Fruit fly (Drosophila melanogaster) whole organism, prepupa: ENCODE measurements around the gene Noa36.
A peak's percentile ranks its signal among the peaks of the same experiment; 100 is the strongest.

ENCODE experiments used
- CG34406 ChIP-seq: fragments of 200-800 bp; sonication (Bioruptor generic); optimal IDR thresholded peaks from 3 replicates; lab custom pipeline; 2016; ENCODE audit warnings: missing biosample characterization, missing genetic modification characterization
- CG3919 ChIP-seq: fragments of 200-800 bp; sonication (Bioruptor generic); optimal IDR thresholded peaks from 3 replicates; lab custom pipeline; 2016; ENCODE audit warnings: missing biosample characterization, missing genetic modification characterization
- CG6854 ChIP-seq: fragments of 200-800 bp; sonication (Bioruptor generic); optimal IDR thresholded peaks from 2 replicates; lab custom pipeline; 2017; ENCODE audit warnings: missing biosample characterization, mild to moderate bottlenecking, missing genetic modification characterization
- CG7368 ChIP-seq: fragments of 200-800 bp; sonication (Bioruptor generic); optimal IDR thresholded peaks from 3 replicates; lab custom pipeline; 2016; ENCODE audit warnings: missing biosample characterization, missing genetic modification characterization
- achi ChIP-seq: fragments of 200-800 bp; sonication (Bioruptor generic); optimal IDR thresholded peaks from 3 replicates; lab custom pipeline; 2016; ENCODE audit warnings: missing biosample characterization, missing genetic modification characterization
- dsx ChIP-seq: fragments of 200-800 bp; optimal IDR thresholded peaks from 3 replicates; lab custom pipeline; 2019; ENCODE audit warnings: missing biosample characterization, mild to moderate bottlenecking, missing genetic modification characterization, moderate library complexity; ENCODE audit not compliant: poor library complexity, severe bottlenecking
- net ChIP-seq: fragments of 200-800 bp; sonication (Bioruptor generic); optimal IDR thresholded peaks from 3 replicates; lab custom pipeline; 2016; ENCODE audit warnings: missing biosample characterization, missing genetic modification characterization
- pdm3 ChIP-seq: fragments of 200-800 bp; sonication (Bioruptor generic); optimal IDR thresholded peaks from 3 replicates; lab custom pipeline; 2016; ENCODE audit warnings: missing biosample characterization, missing genetic modification characterization
- svp ChIP-seq: fragments of 200-800 bp; sonication (Bioruptor generic); peaks from one replicate; lab custom pipeline; 2016; ENCODE audit warnings: missing biosample characterization, missing genetic modification characterization

- TF ChIP-seq CG7368 (GFP tag; lab: Kevin White, UChicago) (peak; percentile 28), CG3919 (peak; percentile 51), svp (peak; percentile 74), achi (GFP tag; lab: Kevin White, UChicago) (peak; percentile 49), CG34406 (peak; percentile 28), CG6854 (GFP tag; lab: Kevin White, UChicago) (no peak), dsx (GFP tag; lab: Kevin White, UChicago) (peak; percentile 40), pdm3 (peak; percentile 58), net (GFP tag; lab: Kevin White, UChicago) (peak; percentile 46)
Observed at dm6 chr3R:28623564-28623963, 24.5 kb upstream of the Noa36 start.
